Worm (Caenorhabditis elegans) whole organism, early embryonic: ENCODE data around the gene sma-4.

ENCODE experiments used
- B0310.2 ChIP-seq: sonication (generic microtip); optimal IDR thresholded peaks from 2 replicates; lab custom pipeline; 2016; ENCODE audit warnings: mild to moderate bottlenecking, missing genetic modification characterization, missing compliant biosample characterization
- F13C5.2 ChIP-seq: sonication (generic microtip); optimal IDR thresholded peaks from 2 replicates; lab custom pipeline; 2017; ENCODE audit warnings: mild to moderate bottlenecking, missing genetic modification characterization, inconsistent platforms, missing compliant biosample characterization
- aly-1 ChIP-seq: sonication (generic microtip); optimal IDR thresholded peaks from 2 replicates; lab custom pipeline; 2016; ENCODE audit warnings: missing genetic modification characterization, missing compliant biosample characterization
- ama-1 ChIP-seq: fragments of 150-350 bp; optimal IDR thresholded peaks from 2 replicates; lab custom pipeline; 2014
- ceh-13 ChIP-seq: fragments of 200-800 bp; sonication (Bioruptor generic); optimal IDR thresholded peaks from 2 replicates; lab custom pipeline; 2018; ENCODE audit warnings: mild to moderate bottlenecking, missing genetic modification characterization, missing compliant biosample characterization
- ceh-36 ChIP-seq: sonication (generic microtip); optimal IDR thresholded peaks from 2 replicates; lab custom pipeline; 2016; ENCODE audit warnings: missing genetic modification characterization, inconsistent platforms, missing compliant biosample characterization
- ets-7 ChIP-seq: sonication (generic microtip); optimal IDR thresholded peaks from 2 replicates; lab custom pipeline; 2016; ENCODE audit warnings: missing genotype, missing genetic modification characterization, missing compliant biosample characterization
- flt-1 ChIP-seq: fragments of 200-800 bp; sonication (Bioruptor generic); IDR thresholded peaks from 2 replicates; pipeline ENCODE4 v1.3.6; 2022; ENCODE audit warnings: missing genetic modification characterization, missing compliant biosample characterization
- hmbx-1 ChIP-seq: sonication (generic microtip); optimal IDR thresholded peaks from 2 replicates; lab custom pipeline; 2016; ENCODE audit warnings: mild to moderate bottlenecking, missing genetic modification characterization, missing compliant biosample characterization
- hmg-4 ChIP-seq: fragments of 200-800 bp; sonication (Bioruptor generic); optimal IDR thresholded peaks from 2 replicates; lab custom pipeline; 2018; ENCODE audit warnings: mild to moderate bottlenecking, missing genetic modification characterization, missing compliant biosample characterization
- hnd-1 ChIP-seq: sonication (generic microtip); optimal IDR thresholded peaks from 2 replicates; lab custom pipeline; 2016; ENCODE audit warnings: missing genetic modification characterization, missing compliant biosample characterization
- pes-1 ChIP-seq: fragments of 200-800 bp; sonication (Bioruptor generic); IDR thresholded peaks from 2 replicates; pipeline ENCODE4 v1.3.6; 2022; ENCODE audit warnings: missing genetic modification reagents, missing genetic modification characterization, missing compliant biosample characterization
- scrt-1 ChIP-seq: fragments of 200-800 bp; sonication (Bioruptor generic); IDR thresholded peaks from 2 replicates; pipeline ENCODE4 v1.3.6; 2022; ENCODE audit warnings: missing genetic modification characterization, missing compliant biosample characterization
- sea-1 ChIP-seq: fragments of 200-800 bp; sonication (Bioruptor generic); conservative IDR thresholded peaks from 2 replicates; pipeline ENCODE4 v1.3.6; 2022; ENCODE audit warnings: missing genetic modification characterization, missing compliant biosample characterization
- tbx-11 ChIP-seq: fragments of 200-800 bp; sonication (Bioruptor generic); IDR thresholded peaks from 2 replicates; pipeline ENCODE4 v1.3.6; 2022; ENCODE audit warnings: missing genetic modification characterization, missing compliant biosample characterization
- tbx-37 ChIP-seq: fragments of 200-800 bp; sonication (Bioruptor generic); conservative IDR thresholded peaks from 2 replicates; pipeline ENCODE4 v1.3.6; 2022; ENCODE audit warnings: missing genetic modification reagents, missing genetic modification characterization, missing compliant biosample characterization
- tra-4 ChIP-seq: sonication (generic microtip); optimal IDR thresholded peaks from 2 replicates; lab custom pipeline; 2017; ENCODE audit warnings: missing genetic modification characterization, missing compliant biosample characterization

sma-4 gene

DNA sequence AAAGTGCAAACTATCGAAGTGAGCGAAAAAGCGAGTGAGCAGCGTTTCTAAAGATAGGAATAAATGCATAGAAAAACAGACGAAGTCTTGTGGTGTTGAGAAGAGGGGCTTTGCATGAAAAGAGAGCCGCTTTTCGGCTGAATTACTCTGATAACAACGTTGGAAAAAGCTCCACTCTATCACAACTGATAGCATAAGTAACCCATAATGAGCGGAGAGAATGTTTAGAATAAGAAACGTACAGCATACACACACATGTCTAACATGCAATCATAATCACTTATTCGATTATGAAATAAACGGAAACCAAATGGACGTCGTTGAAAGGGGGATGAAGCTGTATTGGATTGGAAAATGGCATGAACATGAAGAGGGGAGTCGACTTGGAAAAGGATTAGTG, 24.2 kb downstream of the sma-4 start:
- TF ChIP-seq scrt-1 (GFP tag; lab: Robert Waterston, UW) = no peak
- no peak for TF ChIP-seq ceh-13 (GFP tag; lab: Kevin White, UChicago)
- no peak for TF ChIP-seq tra-4 (tag; lab: Kevin White, UChicago)
- no peak for TF ChIP-seq hmg-4

DNA sequence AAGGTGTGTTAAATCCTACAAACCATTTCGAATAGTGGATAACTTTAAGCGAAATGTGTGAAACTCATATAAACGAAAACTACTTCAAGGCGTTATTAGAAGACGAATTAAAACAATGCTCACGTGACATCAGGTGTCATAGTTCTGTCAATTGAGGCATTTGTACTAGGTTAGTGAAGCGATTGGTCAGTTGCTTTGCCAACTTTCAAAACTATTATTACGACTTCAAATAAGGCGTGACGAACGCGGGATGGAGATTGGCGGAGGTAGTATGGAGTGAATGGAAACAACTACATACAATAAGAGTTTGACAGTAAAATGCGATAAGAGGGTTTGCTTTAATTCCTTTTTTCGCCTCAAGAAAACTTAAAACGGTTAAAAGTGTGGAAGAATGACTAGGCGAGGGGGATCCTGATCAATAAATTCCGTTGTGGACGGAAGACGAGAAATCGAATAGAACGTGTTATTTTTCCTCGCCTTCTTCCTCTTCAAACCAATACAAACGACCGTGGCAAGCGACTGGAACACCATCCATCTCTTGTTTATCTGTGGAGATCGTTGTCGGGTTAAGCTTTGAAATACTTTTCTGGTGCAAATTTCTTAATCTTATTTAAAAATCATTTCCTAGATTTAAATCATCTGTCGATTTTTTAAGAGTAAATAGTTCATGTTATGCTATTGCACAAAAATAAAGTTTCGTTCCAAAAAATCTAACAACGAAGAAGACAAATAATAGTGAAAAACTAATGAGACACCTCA, 25.0 kb downstream of the sma-4 start:
- TF ChIP-seq ceh-13 (GFP tag; lab: Kevin White, UChicago) (no peak), aly-1 (tag; lab: Kevin White, UChicago) (no peak), hnd-1 (tag; lab: Kevin White, UChicago) (no peak), pes-1 (no peak), flt-1 (GFP tag; lab: Robert Waterston, UW) (no peak)

DNA sequence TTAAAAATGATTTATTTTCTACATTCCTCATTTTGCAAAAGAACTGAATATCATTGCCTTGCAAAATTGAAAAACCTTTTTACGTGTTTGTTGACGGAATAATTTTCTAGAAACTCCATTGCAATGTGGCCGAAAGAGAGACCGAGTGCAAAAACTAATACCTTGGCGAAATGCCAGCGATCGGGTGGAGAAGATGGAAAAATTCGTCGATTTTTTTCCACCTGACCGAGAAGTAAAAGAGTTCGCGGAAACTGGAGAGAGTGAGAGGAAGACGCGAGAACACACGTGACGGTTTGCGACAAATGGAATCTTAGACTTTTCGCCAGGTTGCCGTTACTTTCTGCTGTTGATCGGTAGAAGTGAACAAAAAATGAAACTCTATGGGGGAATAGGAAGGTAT, 25.6 kb downstream of the sma-4 start:
- TF ChIP-seq tbx-11 (GFP tag; lab: Robert Waterston, UW) (no peak), ets-7 (no peak), tbx-37 (GFP tag; lab: Robert Waterston, UW) (no peak)

DNA sequence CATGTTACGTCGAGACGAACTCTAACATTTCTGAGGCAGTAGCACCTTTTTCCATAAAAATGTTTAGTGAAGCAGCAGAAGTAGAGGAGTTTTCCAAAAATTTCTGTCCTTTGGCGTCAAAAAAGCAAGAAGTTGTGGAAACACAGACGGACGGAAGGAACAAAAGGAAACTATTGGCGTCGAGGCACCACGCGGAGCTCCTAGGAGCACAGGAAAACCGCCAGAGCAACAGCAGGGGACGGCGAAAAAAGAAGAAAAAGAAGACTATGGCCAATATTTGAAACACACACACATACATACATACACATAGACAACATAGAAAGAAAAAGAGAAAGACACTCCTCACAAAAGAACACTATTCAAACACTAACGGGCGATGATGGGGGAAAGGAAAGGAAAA, 26.9 kb downstream of the sma-4 start:
- no peak for TF ChIP-seq ceh-36 (tag; lab: Kevin White, UChicago)
- no peak for TF ChIP-seq tbx-37 (GFP tag; lab: Robert Waterston, UW)
- TF ChIP-seq tbx-11 (GFP tag; lab: Robert Waterston, UW) = no peak
- no peak for TF ChIP-seq hmg-4
- no peak for TF ChIP-seq B0310.2 (tag; lab: Kevin White, UChicago)
- no peak for TF ChIP-seq tra-4 (tag; lab: Kevin White, UChicago)
- no peak for TF ChIP-seq ets-7
- TF ChIP-seq hnd-1 (tag; lab: Kevin White, UChicago) = no peak
- TF ChIP-seq ama-1 = no peak

DNA sequence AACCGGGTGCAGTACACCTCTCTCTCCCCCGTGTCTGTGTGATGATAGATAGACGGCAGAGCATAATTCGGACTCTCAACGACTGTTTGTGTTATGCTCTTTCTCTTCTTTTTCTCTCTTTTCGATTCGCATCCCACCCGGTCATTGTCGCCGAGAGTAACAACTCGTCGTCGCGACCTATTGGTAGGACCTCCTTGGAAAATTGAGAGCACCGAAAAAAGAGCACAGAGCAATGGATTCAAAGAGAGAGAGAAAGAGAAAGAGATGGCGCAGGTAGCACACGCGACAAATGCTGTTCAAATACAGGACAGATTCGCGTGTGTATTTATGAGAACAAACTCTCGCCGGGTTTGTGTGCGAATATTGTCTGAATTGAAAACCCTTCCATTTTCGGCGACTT, 27.6 kb downstream of the sma-4 start:
- TF ChIP-seq hmbx-1 (no peak), ets-7 (no peak), hmg-4 (peak; percentile 12)

DNA sequence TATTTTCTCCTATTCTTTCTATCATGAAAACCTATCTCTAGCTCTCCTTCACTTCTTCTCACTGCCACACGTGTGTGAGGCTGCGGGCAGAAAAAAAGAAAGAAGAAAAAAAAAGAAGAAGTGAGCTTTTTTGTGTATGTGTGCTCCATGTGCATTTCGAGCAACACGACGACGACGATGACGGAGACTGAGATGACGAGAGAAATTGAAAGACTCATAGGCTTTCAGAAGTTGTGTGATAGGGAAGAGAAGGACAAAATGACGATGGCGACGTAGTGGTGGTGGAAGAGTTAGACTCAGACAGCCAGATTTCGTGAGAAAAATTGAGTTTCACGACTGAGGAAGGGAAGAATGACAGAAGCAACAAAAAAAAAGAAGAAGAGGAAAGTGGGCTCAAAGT, 29.5 kb downstream of the sma-4 start:
- TF ChIP-seq ceh-36 (tag; lab: Kevin White, UChicago) (no peak), ceh-13 (GFP tag; lab: Kevin White, UChicago) (no peak), tbx-37 (GFP tag; lab: Robert Waterston, UW) (no peak), hmbx-1 (no peak), hnd-1 (tag; lab: Kevin White, UChicago) (no peak), aly-1 (tag; lab: Kevin White, UChicago) (no peak), flt-1 (GFP tag; lab: Robert Waterston, UW) (no peak), tra-4 (tag; lab: Kevin White, UChicago) (no peak), scrt-1 (GFP tag; lab: Robert Waterston, UW) (no peak), B0310.2 (tag; lab: Kevin White, UChicago) (no peak), sea-1 (GFP tag; lab: Robert Waterston, UW) (no peak), pes-1 (no peak), tbx-11 (GFP tag; lab: Robert Waterston, UW) (no peak), F13C5.2 (tag; lab: Kevin White, UChicago) (no peak), hmg-4 (no peak), ets-7 (no peak), ama-1 (no peak)

DNA sequence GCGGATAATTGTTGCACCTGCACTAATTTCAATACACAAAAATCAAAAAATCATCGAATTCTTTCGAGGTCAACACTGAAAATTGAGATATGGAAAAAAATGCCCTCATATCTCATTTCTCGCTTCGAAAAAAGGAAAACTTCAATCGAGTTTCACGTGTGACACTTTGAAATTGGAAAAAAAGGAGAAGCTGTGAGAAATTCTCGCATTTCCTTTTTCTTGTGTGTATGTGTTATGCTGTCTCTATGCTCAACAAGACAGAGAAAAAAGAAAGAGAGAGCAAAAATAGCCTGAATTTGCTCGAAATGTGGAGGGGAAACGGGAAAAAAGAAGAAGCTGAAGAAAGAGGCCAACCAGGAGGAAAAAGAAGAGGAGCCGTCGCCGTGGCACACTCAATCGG, 30.4 kb downstream of the sma-4 start:
- no peak for TF ChIP-seq tbx-37 (GFP tag; lab: Robert Waterston, UW)
- no peak for TF ChIP-seq hmbx-1
- no peak for TF ChIP-seq flt-1 (GFP tag; lab: Robert Waterston, UW)
- TF ChIP-seq ceh-36 (tag; lab: Kevin White, UChicago) = no peak
- TF ChIP-seq F13C5.2 (tag; lab: Kevin White, UChicago) = no peak
- TF ChIP-seq ama-1 = no peak
- TF ChIP-seq scrt-1 (GFP tag; lab: Robert Waterston, UW) = no peak
- no peak for TF ChIP-seq B0310.2 (tag; lab: Kevin White, UChicago)
- TF ChIP-seq tra-4 (tag; lab: Kevin White, UChicago) = no peak

DNA sequence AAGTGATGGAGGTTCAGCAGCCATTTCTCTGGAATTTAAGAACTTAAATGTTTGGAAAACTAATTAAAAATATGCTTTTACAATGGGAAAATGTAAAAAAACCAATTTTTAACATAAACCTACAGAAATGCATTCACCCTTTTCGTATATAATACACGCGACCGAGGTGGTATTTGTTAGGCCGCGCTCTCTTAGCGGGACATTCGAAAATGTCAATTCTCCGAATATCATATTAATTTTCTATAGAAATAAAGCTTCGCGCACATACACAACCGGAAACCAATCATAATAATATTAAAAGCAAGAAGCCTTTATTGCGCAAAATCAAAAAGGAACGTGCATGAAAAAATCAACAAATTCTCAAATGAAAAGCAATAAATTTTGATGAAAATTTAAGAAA, 37.2 kb downstream of the sma-4 start, which contains the start of gene ddx-23:
ddx-23 (minus strand) TSS at position 30 of the 400 bp plus-strand sequence.
- no peak for TF ChIP-seq tbx-11 (GFP tag; lab: Robert Waterston, UW)
- no peak for TF ChIP-seq hmbx-1
- no peak for TF ChIP-seq tra-4 (tag; lab: Kevin White, UChicago)
- no peak for TF ChIP-seq flt-1 (GFP tag; lab: Robert Waterston, UW)
- TF ChIP-seq scrt-1 (GFP tag; lab: Robert Waterston, UW) = no peak
- TF ChIP-seq ceh-36 (tag; lab: Kevin White, UChicago) = no peak
- TF ChIP-seq hmg-4 = no peak
- no peak for TF ChIP-seq B0310.2 (tag; lab: Kevin White, UChicago)
- no peak for TF ChIP-seq aly-1 (tag; lab: Kevin White, UChicago)
- no peak for TF ChIP-seq hnd-1 (tag; lab: Kevin White, UChicago)
- no peak for TF ChIP-seq ceh-13 (GFP tag; lab: Kevin White, UChicago)
- no peak for TF ChIP-seq pes-1
- no peak for TF ChIP-seq F13C5.2 (tag; lab: Kevin White, UChicago)
- TF ChIP-seq ets-7 = no peak
